Worm (Caenorhabditis elegans): ENCODE results near the gene ceh-16.

- TF ChIP-seq him-1 (tag; optimal IDR thresholded peaks at IDR 0.05) = no peak
- TF ChIP-seq W03F9.2 (tag; optimal IDR thresholded peaks at IDR 0.05) = no peak
These were observed 32.0 kb downstream of the ceh-16 start for ce11 chrIII:8654400-8654980.
